Fruit fly (Drosophila melanogaster): Measurements from ENCODE around the gene Sbat.

The Sbat gene

DNA sequence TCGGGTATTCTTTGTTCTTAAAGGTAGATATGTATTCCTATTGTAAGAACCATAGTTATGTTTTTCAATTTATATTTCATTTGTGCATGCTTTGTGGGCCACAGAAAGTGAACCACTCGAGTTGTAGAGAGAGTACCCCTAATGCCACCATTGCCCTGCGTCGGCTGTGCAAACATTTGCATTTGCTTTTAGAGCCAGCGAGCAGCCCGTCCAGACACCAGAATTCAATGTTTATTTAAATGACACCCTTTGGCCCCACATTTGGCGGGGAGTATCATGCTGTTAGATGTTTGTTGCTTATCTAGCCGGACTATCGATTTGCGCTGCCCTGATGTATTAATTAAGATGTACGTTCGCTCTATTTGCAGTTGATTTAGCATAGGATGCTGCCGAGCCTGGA lies 13.5 kb upstream of the Sbat start (continued):
- TF ChIP-seq CG17568 (GFP tag; optimal IDR thresholded peaks at IDR 0.05): peak; percentile 62
- TF ChIP-seq pho (GFP tag; optimal IDR thresholded peaks at IDR 0.05): no peak
- peak; percentile 2 for TF ChIP-seq disco-r (GFP tag; optimal IDR thresholded peaks at IDR 0.05)
- no peak for TF ChIP-seq ssp (GFP tag; IDR thresholded peaks at IDR 0.05)
- no peak for TF ChIP-seq Ssrp (tag; optimal IDR thresholded peaks at IDR 0.05)
- TF ChIP-seq abd-A (tag; optimal IDR thresholded peaks at IDR 0.05): no peak
- TF ChIP-seq Scr (GFP tag; IDR thresholded peaks at IDR 0.05; ENCODE audit: partially characterized antibody): no peak
- no peak for TF ChIP-seq BEAF-32 (GFP tag; optimal IDR thresholded peaks at IDR 0.05)
- TF ChIP-seq CG12942 (GFP tag; optimal IDR thresholded peaks at IDR 0.05): no peak
- no peak for TF ChIP-seq CG16815 (GFP tag; optimal IDR thresholded peaks at IDR 0.05)
- peak; percentile 63 for TF ChIP-seq CG11695 (GFP tag; IDR thresholded peaks at IDR 0.05)
- no peak for TF ChIP-seq CG14441 (GFP tag; IDR thresholded peaks at IDR 0.05)
- TF ChIP-seq CG42726 (GFP tag; IDR thresholded peaks at IDR 0.05; ENCODE audit: partially characterized antibody): no peak
- TF ChIP-seq B-H2 (GFP tag; optimal IDR thresholded peaks at IDR 0.05): no peak
- peak; percentile 11; the same call in 1 of the 2 replicates for TF ChIP-seq CG14014 (GFP tag; IDR thresholded peaks at IDR 0.05)
- TF ChIP-seq CG12659 (GFP tag; optimal IDR thresholded peaks at IDR 0.05): peak; percentile 24
- TF ChIP-seq lilli (GFP tag; optimal IDR thresholded peaks at IDR 0.05): no peak
- no peak for TF ChIP-seq kay (GFP tag; optimal IDR thresholded peaks at IDR 0.05)
- no peak for TF ChIP-seq CG11398 (GFP tag; optimal IDR thresholded peaks at IDR 0.05)
- TF ChIP-seq pita (GFP tag; optimal IDR thresholded peaks at IDR 0.05): no peak
- peak; percentile 4 for TF ChIP-seq CG1792 (GFP tag; optimal IDR thresholded peaks at IDR 0.05)
- no peak for TF ChIP-seq en (GFP tag; optimal IDR thresholded peaks at IDR 0.05)
- no peak for TF ChIP-seq kah (GFP tag; optimal IDR thresholded peaks at IDR 0.05)
- TF ChIP-seq Sry-δ (GFP tag; optimal IDR thresholded peaks at IDR 0.05): no peak
- TF ChIP-seq gce (GFP tag; IDR thresholded peaks at IDR 0.05): 0 out of 3 replicates have a peak, but pooled peaks have one; percentile 43
- no peak for TF ChIP-seq Trl (optimal IDR thresholded peaks at IDR 0.05)
- no peak for TF ChIP-seq Trl (GFP tag; optimal IDR thresholded peaks at IDR 0.05)
- no peak for TF ChIP-seq tio (GFP tag; optimal IDR thresholded peaks at IDR 0.05)
- no peak for TF ChIP-seq tx (GFP tag; optimal IDR thresholded peaks at IDR 0.05)
- TF ChIP-seq Optix (GFP tag; IDR thresholded peaks at IDR 0.05): no peak
- no peak for TF ChIP-seq gsb-n (tag; optimal IDR thresholded peaks at IDR 0.05)
- no peak for TF ChIP-seq CG4854 (GFP tag; optimal IDR thresholded peaks at IDR 0.05)
- no peak for TF ChIP-seq CG8478 (optimal IDR thresholded peaks at IDR 0.05)
- TF ChIP-seq D19B (GFP tag; optimal IDR thresholded peaks at IDR 0.05): no peak
- no peak for TF ChIP-seq Lpt (GFP tag; optimal IDR thresholded peaks at IDR 0.05)
- TF ChIP-seq trh (GFP tag; optimal IDR thresholded peaks at IDR 0.05): no peak
- 0 out of 2 replicates have a peak, but pooled peaks have one; percentile 5 for TF ChIP-seq sob (GFP tag; IDR thresholded peaks at IDR 0.05)
- no peak for TF ChIP-seq CG7928 (GFP tag; optimal IDR thresholded peaks at IDR 0.05)
- peak; percentile 34 for TF ChIP-seq MTF-1 (GFP tag; optimal IDR thresholded peaks at IDR 0.05; ENCODE audit: borderline replicate concordance)
- TF ChIP-seq CG3726 (GFP tag; IDR thresholded peaks at IDR 0.05): no peak
- peak; percentile 20 for TF ChIP-seq Hmr (GFP tag; optimal IDR thresholded peaks at IDR 0.05)
- TF ChIP-seq Hmx (GFP tag; optimal IDR thresholded peaks at IDR 0.05): no peak
- TF ChIP-seq CG43689 (GFP tag; IDR thresholded peaks at IDR 0.05): no peak
- no peak for TF ChIP-seq hth (optimal IDR thresholded peaks at IDR 0.05)
- TF ChIP-seq eve (GFP tag; optimal IDR thresholded peaks at IDR 0.05): no peak
- no peak for TF ChIP-seq h (optimal IDR thresholded peaks at IDR 0.05)
- TF ChIP-seq lab (GFP tag; optimal IDR thresholded peaks at IDR 0.05): peak; percentile 70
- TF ChIP-seq maf-S (GFP tag; optimal IDR thresholded peaks at IDR 0.05): no peak
- no peak for TF ChIP-seq bbx (GFP tag; IDR thresholded peaks at IDR 0.05; ENCODE audit: partially characterized antibody)
- no peak for TF ChIP-seq pum (GFP tag; optimal IDR thresholded peaks at IDR 0.05)
- no peak for TF ChIP-seq CG8765 (GFP tag; IDR thresholded peaks at IDR 0.05)
- TF ChIP-seq tin (GFP tag; optimal IDR thresholded peaks at IDR 0.05): no peak
- TF ChIP-seq CG31388 (GFP tag; optimal IDR thresholded peaks at IDR 0.05): no peak
- no peak for TF ChIP-seq CG17829 (tag; optimal IDR thresholded peaks at IDR 0.05)
